Fruit fly (Drosophila melanogaster): Measurements from ENCODE around the gene CG7800.

Gene CG7800

DNA sequence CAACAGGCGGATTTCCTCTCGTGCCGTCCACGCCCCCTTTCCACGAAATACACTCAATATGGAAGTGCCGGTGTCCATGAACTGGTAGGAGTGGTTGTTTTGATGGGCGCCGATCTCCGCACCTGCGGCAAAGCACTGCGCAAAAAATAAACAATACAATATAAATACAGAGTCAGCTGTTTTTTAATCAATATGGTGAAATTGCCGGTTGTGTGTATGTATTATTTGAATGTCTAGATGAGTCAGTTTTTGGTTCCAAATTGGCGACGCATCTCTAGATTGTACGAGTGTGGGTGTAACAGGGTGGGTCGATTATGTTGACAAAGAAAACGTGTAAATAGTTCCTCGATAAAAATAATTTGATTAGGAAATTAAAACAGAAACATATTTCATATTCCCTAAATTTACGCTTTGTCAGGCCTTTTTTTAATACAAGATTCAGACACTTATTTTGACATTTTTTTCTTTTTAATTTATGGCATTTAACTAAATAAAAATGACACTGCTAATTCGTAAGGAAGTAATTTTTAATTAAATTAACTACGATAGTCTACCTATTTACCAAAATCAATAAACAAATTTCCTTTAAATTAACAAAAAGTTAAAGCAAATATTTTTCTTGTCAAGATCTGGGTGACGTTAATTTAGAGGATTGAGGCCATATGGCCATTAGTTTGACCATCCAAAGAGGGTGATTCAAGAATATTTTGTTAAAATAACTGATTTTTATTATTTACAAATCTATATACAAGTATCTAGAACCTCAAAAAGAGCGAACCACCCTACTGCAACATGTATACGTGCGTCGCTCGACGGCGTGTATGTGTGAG, 21.9 kb downstream of the CG7800 start (continued):
- TF ChIP-seq CG1233 (GFP tag; optimal IDR thresholded peaks at IDR 0.05) (peak; percentile 93), D (optimal IDR thresholded peaks at IDR 0.05) (no peak), D (GFP tag; optimal IDR thresholded peaks at IDR 0.05) (peak; percentile 93), CG10267 (tag; optimal IDR thresholded peaks at IDR 0.05) (peak; percentile 85), CG33213 (GFP tag; optimal IDR thresholded peaks at IDR 0.05) (no peak), Dll (GFP tag; IDR thresholded peaks at IDR 0.05; ENCODE audit: partially characterized antibody) (no peak), en (GFP tag; optimal IDR thresholded peaks at IDR 0.05) (peak; percentile 41), Gsc (GFP tag; IDR thresholded peaks at IDR 0.05) (no peak), CG11093 (GFP tag; IDR thresholded peaks at IDR 0.05) (peak; percentile 68; the same call in 2 of the 3 replicates), Pdp1 (GFP tag; optimal IDR thresholded peaks at IDR 0.05) (peak; percentile 62 to 77), Nf-YA (GFP tag; IDR thresholded peaks at IDR 0.05) (peak; percentile 50; the same call in 1 of the 2 replicates), CG6765 (GFP tag; optimal IDR thresholded peaks at IDR 0.05) (peak; percentile 92), CG14710 (tag; optimal IDR thresholded peaks at IDR 0.05) (peak; percentile 91), dysf (GFP tag; IDR thresholded peaks at IDR 0.05) (peak; percentile 85), CG30403 (GFP tag; optimal IDR thresholded peaks at IDR 0.05) (peak; percentile 95), prd (optimal IDR thresholded peaks at IDR 0.05) (no peak), prd (GFP tag; IDR thresholded peaks at IDR 0.05) (peak; percentile 73), lmd (GFP tag; IDR thresholded peaks at IDR 0.05) (peak; percentile 73), crol (GFP tag; IDR thresholded peaks at IDR 0.05) (no peak), CG7786 (GFP tag; optimal IDR thresholded peaks at IDR 0.05) (peak; percentile 62), Six4 (GFP tag; optimal IDR thresholded peaks at IDR 0.05) (peak; percentile 67), CG14014 (GFP tag; IDR thresholded peaks at IDR 0.05) (peak; percentile 69), Poxn (GFP tag; IDR thresholded peaks at IDR 0.05) (0 out of 2 replicates have a peak, but pooled peaks have one; percentile 13), CG8281 (tag; optimal IDR thresholded peaks at IDR 0.05) (peak; percentile 76), Drgx (GFP tag; IDR thresholded peaks at IDR 0.05) (peak; percentile 73), row (GFP tag; IDR thresholded peaks at IDR 0.05) (peak; percentile 77), bowl (GFP tag; IDR thresholded peaks at IDR 0.05) (no peak), CG15269 (tag; optimal IDR thresholded peaks at IDR 0.05) (peak; percentile 93)

DNA sequence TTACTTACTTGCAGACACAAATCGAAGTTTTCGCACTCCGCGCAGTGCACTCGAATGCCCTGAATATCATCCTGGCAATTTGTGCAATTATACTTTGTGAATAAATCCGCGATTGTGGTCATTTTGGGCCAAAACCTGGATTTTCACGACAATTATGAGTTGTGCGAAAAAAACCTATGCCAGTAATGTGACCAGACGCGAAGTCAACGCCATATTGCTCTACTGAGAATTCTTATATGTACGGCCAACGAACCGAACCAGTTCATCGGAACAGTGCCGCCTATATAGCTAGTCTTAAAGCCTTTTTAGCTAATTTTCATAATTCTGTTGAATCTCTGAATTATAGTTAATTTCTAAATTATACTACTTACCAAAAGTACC, 22.5 kb downstream of the CG7800 start, which contains the start of gene Ada2b:
TSS of gene Ada2b (minus strand) at position 214 of the 381 bp plus-strand sequence.
- TF ChIP-seq Sry-δ (GFP tag; optimal IDR thresholded peaks at IDR 0.05) (peak; percentile 18), cg (GFP tag; optimal IDR thresholded peaks at IDR 0.05) (peak; percentile 86), pzg (GFP tag; optimal IDR thresholded peaks at IDR 0.05) (peak; percentile 73), nerfin-2 (GFP tag; IDR thresholded peaks at IDR 0.05; ENCODE audit: partially characterized antibody) (peak; percentile 31; the same call in 1 of the 2 replicates), emc (GFP tag; optimal IDR thresholded peaks at IDR 0.05) (no peak), crp (GFP tag; optimal IDR thresholded peaks at IDR 0.05) (peak in 1 of 2 experiments; percentile 47), CG13894 (tag; optimal IDR thresholded peaks at IDR 0.05) (no peak), ERR (GFP tag; optimal IDR thresholded peaks at IDR 0.05) (no peak), CG31441 (GFP tag; IDR thresholded peaks at IDR 0.05) (0 out of 2 replicates have a peak, but pooled peaks have one; percentile 4), Sin3A (optimal IDR thresholded peaks at IDR 0.05) (peak; percentile 35), CG8388 (GFP tag; optimal IDR thresholded peaks at IDR 0.05) (no peak), HLH4C (GFP tag; IDR thresholded peaks at IDR 0.05; ENCODE audit: partially characterized antibody) (no peak), CG15479 (GFP tag; optimal IDR thresholded peaks at IDR 0.05) (peak; percentile 40), Bgb (GFP tag; IDR thresholded peaks at IDR 0.05; ENCODE audit: partially characterized antibody) (peak; percentile 47), CG6765 (GFP tag; optimal IDR thresholded peaks at IDR 0.05) (no peak), gcm (GFP tag; optimal IDR thresholded peaks at IDR 0.05) (no peak), sna (GFP tag; IDR thresholded peaks at IDR 0.05; ENCODE audit: partially characterized antibody) (peak; percentile 21; the same call in 1 of the 2 replicates), CG13287 (GFP tag; IDR thresholded peaks at IDR 0.05; ENCODE audit: partially characterized antibody) (peak; percentile 35; the same call in 1 of the 2 replicates), Usf (GFP tag; optimal IDR thresholded peaks at IDR 0.05) (no peak), Blimp-1 (GFP tag; optimal IDR thresholded peaks at IDR 0.05) (no peak), Trl (optimal IDR thresholded peaks at IDR 0.05) (no peak), Trl (GFP tag; optimal IDR thresholded peaks at IDR 0.05) (no peak), MESR4 (GFP tag; optimal IDR thresholded peaks at IDR 0.05) (peak; percentile 97)

All from whole organism, embryonic.